Fruit fly (Drosophila melanogaster): ENCODE measurements around the gene CG15765.

The CG15765 gene

DNA sequence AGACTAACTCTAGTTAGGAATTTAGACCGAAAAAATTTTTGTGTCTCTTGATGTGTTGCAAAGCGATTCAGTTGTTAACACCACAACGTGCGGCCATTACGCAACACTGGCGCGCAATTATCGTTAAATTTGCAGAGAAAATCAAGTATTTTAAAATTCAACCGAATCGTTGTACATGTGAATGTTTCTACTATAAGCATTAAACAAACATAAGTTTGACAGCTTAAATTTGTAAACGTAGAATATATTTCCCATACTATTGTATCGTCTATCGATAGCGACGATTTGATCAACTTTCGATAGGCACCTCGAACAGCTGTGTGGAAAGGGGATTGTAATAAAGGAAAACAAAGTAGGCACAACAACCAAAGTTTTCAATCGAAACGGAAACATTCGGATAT, 61.2 kb downstream of the CG15765 start, which contains the start of the genes Usp30 and CG16721 (continued):
- TF ChIP-seq slou (GFP tag; optimal IDR thresholded peaks at IDR 0.05) (peak; percentile 38), pnt (GFP tag; optimal IDR thresholded peaks at IDR 0.05) (no peak), p53 (GFP tag; optimal IDR thresholded peaks at IDR 0.05) (no peak), CG8478 (optimal IDR thresholded peaks at IDR 0.05) (no peak), Eip74EF (GFP tag; optimal IDR thresholded peaks at IDR 0.05) (no peak), CG15479 (GFP tag; optimal IDR thresholded peaks at IDR 0.05) (no peak), CG9876 (GFP tag; optimal IDR thresholded peaks at IDR 0.05) (no peak), Sry-δ (GFP tag; optimal IDR thresholded peaks at IDR 0.05) (peak; percentile 75), HLHmδ (GFP tag; optimal IDR thresholded peaks at IDR 0.05) (no peak), B-H2 (GFP tag; optimal IDR thresholded peaks at IDR 0.05) (peak; percentile 60), PHDP (tag; optimal IDR thresholded peaks at IDR 0.05) (peak; percentile 44), CG6813 (GFP tag; optimal IDR thresholded peaks at IDR 0.05) (no peak), CG12219 (GFP tag; optimal IDR thresholded peaks at IDR 0.05) (peak; percentile 1), lmd (GFP tag; IDR thresholded peaks at IDR 0.05) (no peak), MTF-1 (GFP tag; optimal IDR thresholded peaks at IDR 0.05; ENCODE audit: borderline replicate concordance) (no peak), CG4424 (GFP tag; optimal IDR thresholded peaks at IDR 0.05) (peak; percentile 41), CG7556 (GFP tag; optimal IDR thresholded peaks at IDR 0.05) (peak; percentile 29), CG1024 (GFP tag; IDR thresholded peaks at IDR 0.05) (no peak), zfh2 (GFP tag; optimal IDR thresholded peaks at IDR 0.05) (peak; percentile 76), CG10431 (GFP tag; optimal IDR thresholded peaks at IDR 0.05) (no peak), CG31224 (GFP tag; IDR thresholded peaks at IDR 0.05) (no peak), Bdp1 (GFP tag; optimal IDR thresholded peaks at IDR 0.05) (peak; percentile 22), Dp (GFP tag; optimal IDR thresholded peaks at IDR 0.05) (peak; percentile 36), ATbp (GFP tag; optimal IDR thresholded peaks at IDR 0.05) (no peak), Dip3 (GFP tag; optimal IDR thresholded peaks at IDR 0.05) (peak; percentile 58), h (optimal IDR thresholded peaks at IDR 0.05) (no peak), CG16813 (GFP tag; IDR thresholded peaks at IDR 0.05; ENCODE audit: partially characterized antibody) (peak; percentile 75), CG12299 (tag; optimal IDR thresholded peaks at IDR 0.05) (peak; percentile 29), slp2 (GFP tag; optimal IDR thresholded peaks at IDR 0.05) (peak; percentile 14), Xbp1 (GFP tag; optimal IDR thresholded peaks at IDR 0.05) (peak; percentile 40), ase (GFP tag; IDR thresholded peaks at IDR 0.05) (no peak), vvl (GFP tag; IDR thresholded peaks at IDR 0.05) (peak; percentile 74), jing (GFP tag; optimal IDR thresholded peaks at IDR 0.05) (no peak), CG9727 (GFP tag; optimal IDR thresholded peaks at IDR 0.05) (peak; percentile 1), NfI (GFP tag; optimal IDR thresholded peaks at IDR 0.05) (peak; percentile 56), Abd-B (GFP tag; optimal IDR thresholded peaks at IDR 0.05) (peak; percentile 9), CrebB (tag; optimal IDR thresholded peaks at IDR 0.05) (peak; percentile 41), mirr (GFP tag; optimal IDR thresholded peaks at IDR 0.05) (peak; percentile 43), sqz (GFP tag; optimal IDR thresholded peaks at IDR 0.05) (no peak), az2 (GFP tag; optimal IDR thresholded peaks at IDR 0.05) (peak; percentile 6), grau (tag; optimal IDR thresholded peaks at IDR 0.05) (peak; percentile 50), CG17328 (GFP tag; IDR thresholded peaks at IDR 0.05) (peak; percentile 24; the same call in 1 of the 2 replicates), CG2202 (tag; optimal IDR thresholded peaks at IDR 0.05) (no peak), YL-1 (GFP tag; optimal IDR thresholded peaks at IDR 0.05) (peak; percentile 2), bbx (GFP tag; IDR thresholded peaks at IDR 0.05; ENCODE audit: partially characterized antibody) (peak; percentile 66), CG7928 (GFP tag; optimal IDR thresholded peaks at IDR 0.05) (no peak), da (GFP tag; optimal IDR thresholded peaks at IDR 0.05) (no peak), luna (GFP tag; optimal IDR thresholded peaks at IDR 0.05) (peak; percentile 2), Meics (GFP tag; optimal IDR thresholded peaks at IDR 0.05) (peak; percentile 26), CG14667 (GFP tag; IDR thresholded peaks at IDR 0.05) (no peak), wek (GFP tag; optimal IDR thresholded peaks at IDR 0.05) (no peak), Mes4 (GFP tag; optimal IDR thresholded peaks at IDR 0.05) (no peak)
